Worm (Caenorhabditis elegans): ENCODE results near the gene lgc-6.

DNA sequence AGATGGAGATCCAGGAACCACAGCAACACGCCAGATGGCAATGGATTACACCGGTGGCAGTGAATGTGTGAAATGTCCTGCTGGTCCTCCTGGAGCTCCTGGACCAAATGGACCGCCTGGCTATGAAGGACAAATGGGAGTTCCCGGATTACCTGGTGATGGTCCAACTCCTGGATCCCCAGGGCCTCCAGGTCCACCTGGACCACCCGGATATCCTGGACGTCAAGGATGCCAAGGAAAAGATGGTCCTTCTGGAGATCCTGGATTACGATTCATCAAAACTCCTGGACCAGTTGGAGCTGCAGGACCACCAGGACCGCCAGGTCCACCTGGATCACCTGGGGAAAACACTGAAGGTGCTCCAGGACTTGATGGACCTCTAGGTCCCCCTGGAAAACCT is 17.6 kb downstream of the lgc-6 start:
- TF ChIP-seq elt-2 (tag; optimal IDR thresholded peaks at IDR 0.05): no peak
- TF ChIP-seq pha-2 (tag; optimal IDR thresholded peaks at IDR 0.05): no peak
